Worm (Caenorhabditis elegans): ENCODE results near the gene T24G10.2.

Gene T24G10.2

ce11 chrIII:5427096-5427495 lies 15.5 kb downstream of the T24G10.2 start:
- TF ChIP-seq ztf-29 (GFP tag; IDR thresholded peaks at IDR 0.05), result no peak
- no peak for TF ChIP-seq med-1 (GFP tag; optimal IDR thresholded peaks at IDR 0.05; ENCODE audit: insufficient read depth)
- no peak for TF ChIP-seq ztf-23 (GFP tag; IDR thresholded peaks at IDR 0.05)
- TF ChIP-seq klf-2 (GFP tag; conservative IDR thresholded peaks at IDR 0.05), result no peak
- no peak for TF ChIP-seq tab-1 (GFP tag; IDR thresholded peaks at IDR 0.05)
- no peak for TF ChIP-seq cog-1 (tag; optimal IDR thresholded peaks at IDR 0.05)
- no peak for TF ChIP-seq flt-1 (GFP tag; IDR thresholded peaks at IDR 0.05)
- TF ChIP-seq ref-1 (GFP tag; conservative IDR thresholded peaks at IDR 0.05), result no peak

ce11 chrIII:5424363-5424762 lies 18.2 kb downstream of the T24G10.2 start:
- TF ChIP-seq ztf-29 (GFP tag; IDR thresholded peaks at IDR 0.05), result no peak
- no peak for TF ChIP-seq flt-1 (GFP tag; IDR thresholded peaks at IDR 0.05)
- no peak for TF ChIP-seq med-1 (GFP tag; optimal IDR thresholded peaks at IDR 0.05; ENCODE audit: insufficient read depth)
- no peak for TF ChIP-seq T22C8.4 (GFP tag; IDR thresholded peaks at IDR 0.05)
- no peak for TF ChIP-seq cog-1 (tag; optimal IDR thresholded peaks at IDR 0.05)
- no peak for TF ChIP-seq tab-1 (GFP tag; IDR thresholded peaks at IDR 0.05)
- TF ChIP-seq klf-2 (GFP tag; conservative IDR thresholded peaks at IDR 0.05), result no peak

ce11 chrIII:5423665-5424133 lies 18.9 kb downstream of the T24G10.2 start, which contains the start of gene dnj-24:
TSS of gene dnj-24 (minus strand) at chrIII:5424083.
- TF ChIP-seq med-1 (GFP tag; optimal IDR thresholded peaks at IDR 0.05; ENCODE audit: insufficient read depth), result no peak
- no peak for TF ChIP-seq T22C8.4 (GFP tag; IDR thresholded peaks at IDR 0.05)
- no peak for TF ChIP-seq cog-1 (tag; optimal IDR thresholded peaks at IDR 0.05)
- TF ChIP-seq klf-2 (GFP tag; conservative IDR thresholded peaks at IDR 0.05), result no peak

- no peak for TF ChIP-seq flt-1 (GFP tag; IDR thresholded peaks at IDR 0.05)
- TF ChIP-seq ztf-29 (GFP tag; IDR thresholded peaks at IDR 0.05), result no peak
These were observed 19.9 kb downstream of the T24G10.2 start for ce11 chrIII:5422561-5423103.

ce11 chrIII:5421406-5421805 lies 21.2 kb downstream of the T24G10.2 start:
- no peak for TF ChIP-seq ztf-23 (GFP tag; IDR thresholded peaks at IDR 0.05)
- TF ChIP-seq cog-1 (tag; optimal IDR thresholded peaks at IDR 0.05), result no peak
- TF ChIP-seq tab-1 (GFP tag; IDR thresholded peaks at IDR 0.05), result no peak
- TF ChIP-seq ztf-29 (GFP tag; IDR thresholded peaks at IDR 0.05), result no peak
- TF ChIP-seq T22C8.4 (GFP tag; IDR thresholded peaks at IDR 0.05), result no peak
- TF ChIP-seq flt-1 (GFP tag; IDR thresholded peaks at IDR 0.05), result no peak
- no peak for TF ChIP-seq klf-2 (GFP tag; conservative IDR thresholded peaks at IDR 0.05)
- no peak for TF ChIP-seq ref-1 (GFP tag; conservative IDR thresholded peaks at IDR 0.05)
- TF ChIP-seq med-1 (GFP tag; optimal IDR thresholded peaks at IDR 0.05; ENCODE audit: insufficient read depth), result no peak

DNA sequence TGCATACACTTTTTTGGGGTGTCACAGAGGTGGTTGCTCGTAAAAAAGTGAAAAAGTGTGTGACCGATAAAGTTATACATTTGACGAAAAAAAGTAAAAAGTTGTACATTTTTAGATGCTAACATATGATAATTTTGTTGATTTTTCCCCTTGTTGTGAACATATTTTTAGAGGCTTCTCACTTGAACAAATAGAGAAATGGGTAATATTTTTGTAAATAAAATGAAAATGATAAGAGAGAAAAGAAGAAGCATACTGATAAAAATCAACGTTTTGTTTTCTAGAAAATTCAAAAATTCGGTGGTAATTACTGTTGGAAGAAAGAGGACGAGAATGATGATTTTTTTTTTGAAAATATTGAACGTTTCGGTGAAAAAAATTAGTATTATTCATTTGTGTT lies 22.3 kb downstream of the T24G10.2 start:
- TF ChIP-seq med-1 (GFP tag; optimal IDR thresholded peaks at IDR 0.05; ENCODE audit: insufficient read depth) (no peak), ztf-23 (GFP tag; IDR thresholded peaks at IDR 0.05) (no peak), tab-1 (GFP tag; IDR thresholded peaks at IDR 0.05) (no peak), ref-1 (GFP tag; conservative IDR thresholded peaks at IDR 0.05) (no peak), klf-2 (GFP tag; conservative IDR thresholded peaks at IDR 0.05) (no peak)

DNA sequence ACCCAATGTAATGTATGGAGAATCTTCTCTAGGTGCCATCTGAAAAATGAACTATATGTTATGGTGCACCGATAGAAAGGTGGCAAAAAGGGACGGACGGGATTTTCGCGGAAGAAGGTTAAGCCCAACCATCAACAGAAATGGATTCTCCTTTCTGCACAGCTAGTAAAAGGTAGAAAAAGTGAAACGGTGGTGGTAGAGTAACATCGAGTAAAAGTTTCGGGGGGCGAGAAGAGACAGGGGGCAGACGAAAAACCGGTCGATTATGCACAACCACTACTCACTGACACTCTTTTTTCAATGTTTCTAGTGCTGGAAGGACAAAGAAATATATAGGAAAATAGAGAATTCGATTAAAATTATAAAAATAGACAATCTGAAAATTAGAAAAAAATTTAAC lies 23.0 kb downstream of the T24G10.2 start:
- TF ChIP-seq ref-1 (GFP tag; conservative IDR thresholded peaks at IDR 0.05) (no peak), cog-1 (tag; optimal IDR thresholded peaks at IDR 0.05) (no peak), T22C8.4 (GFP tag; IDR thresholded peaks at IDR 0.05) (no peak), ztf-29 (GFP tag; IDR thresholded peaks at IDR 0.05) (no peak), med-1 (GFP tag; optimal IDR thresholded peaks at IDR 0.05; ENCODE audit: insufficient read depth) (no peak)

ce11 chrIII:5417921-5418320 lies 24.6 kb downstream of the T24G10.2 start:
- TF ChIP-seq ztf-29 (GFP tag; IDR thresholded peaks at IDR 0.05) (no peak), tab-1 (GFP tag; IDR thresholded peaks at IDR 0.05) (no peak), T22C8.4 (GFP tag; IDR thresholded peaks at IDR 0.05) (no peak), klf-2 (GFP tag; conservative IDR thresholded peaks at IDR 0.05) (no peak), ref-1 (GFP tag; conservative IDR thresholded peaks at IDR 0.05) (no peak)

- TF ChIP-seq klf-2 (GFP tag; conservative IDR thresholded peaks at IDR 0.05), result no peak
- TF ChIP-seq T22C8.4 (GFP tag; IDR thresholded peaks at IDR 0.05), result no peak
- no peak for TF ChIP-seq med-1 (GFP tag; optimal IDR thresholded peaks at IDR 0.05; ENCODE audit: insufficient read depth)
- no peak for TF ChIP-seq ztf-23 (GFP tag; IDR thresholded peaks at IDR 0.05)
- TF ChIP-seq flt-1 (GFP tag; IDR thresholded peaks at IDR 0.05), result no peak
- no peak for TF ChIP-seq ref-1 (GFP tag; conservative IDR thresholded peaks at IDR 0.05)
- no peak for TF ChIP-seq tab-1 (GFP tag; IDR thresholded peaks at IDR 0.05)
- TF ChIP-seq cog-1 (tag; optimal IDR thresholded peaks at IDR 0.05), result no peak
- no peak for TF ChIP-seq ztf-29 (GFP tag; IDR thresholded peaks at IDR 0.05)
These were observed 28.9 kb downstream of the T24G10.2 start, which contains the start of gene grl-22 for ce11 chrIII:5413680-5414079. TSS of gene grl-22 (minus strand) at chrIII:5414011.

ce11 chrIII:5407588-5407987 lies 35.0 kb downstream of the T24G10.2 start, which contains the start of gene W03A5.1:
TSS of gene W03A5.1 (plus strand) at chrIII:5407888.
- no peak for TF ChIP-seq ref-1 (GFP tag; conservative IDR thresholded peaks at IDR 0.05)
- TF ChIP-seq cog-1 (tag; optimal IDR thresholded peaks at IDR 0.05), result no peak
- TF ChIP-seq flt-1 (GFP tag; IDR thresholded peaks at IDR 0.05), result no peak
- TF ChIP-seq T22C8.4 (GFP tag; IDR thresholded peaks at IDR 0.05), result no peak
- TF ChIP-seq klf-2 (GFP tag; conservative IDR thresholded peaks at IDR 0.05), result no peak
- no peak for TF ChIP-seq med-1 (GFP tag; optimal IDR thresholded peaks at IDR 0.05; ENCODE audit: insufficient read depth)

- TF ChIP-seq T22C8.4 (GFP tag; IDR thresholded peaks at IDR 0.05) (no peak), flt-1 (GFP tag; IDR thresholded peaks at IDR 0.05) (no peak), cog-1 (tag; optimal IDR thresholded peaks at IDR 0.05) (no peak), ztf-29 (GFP tag; IDR thresholded peaks at IDR 0.05) (no peak), med-1 (GFP tag; optimal IDR thresholded peaks at IDR 0.05; ENCODE audit: insufficient read depth) (no peak)
These were observed 35.5 kb downstream of the T24G10.2 start for ce11 chrIII:5407060-5407459.

All from whole organism, midembryonic.